Worm (Caenorhabditis elegans) whole organism, L1 larva: ENCODE results near the gene Y53C12A.10.
A peak's percentile ranks its signal among the peaks of the same experiment; 100 is the strongest.

Experiments used
- aly-2 ChIP-seq: fragments of 150-350 bp; optimal IDR thresholded peaks from 2 replicates; lab custom pipeline; 2014; ENCODE audit warnings: missing biosample characterization, missing genetic modification characterization
- ama-1 ChIP-seq: fragments of 150-350 bp; optimal IDR thresholded peaks from 2 replicates; lab custom pipeline; 2014
- egl-13 ChIP-seq: sonication (generic microtip); optimal IDR thresholded peaks from 2 replicates; lab custom pipeline; 2016; ENCODE audit warnings: missing genotype, missing genetic modification reagents, missing genetic modification characterization, missing compliant biosample characterization
- elt-2 ChIP-seq: sonication (generic microtip); optimal IDR thresholded peaks from 2 replicates; lab custom pipeline; 2016; ENCODE audit warnings: missing genetic modification characterization, mild to moderate bottlenecking, inconsistent platforms, missing compliant biosample characterization, missing genetic modification reagents
- fkh-10 ChIP-seq: sonication (generic microtip); optimal IDR thresholded peaks from 2 replicates; lab custom pipeline; 2017; ENCODE audit warnings: missing biosample characterization, missing genetic modification reagents, missing genetic modification characterization
- hlh-4 ChIP-seq: sonication (generic microtip); optimal IDR thresholded peaks from 2 replicates; lab custom pipeline; 2016; ENCODE audit warnings: mild to moderate bottlenecking, missing genetic modification characterization, missing compliant biosample characterization
- lin-39 ChIP-seq: fragments of 150-350 bp; optimal IDR thresholded peaks from 2 replicates; lab custom pipeline; 2014; ENCODE audit warnings: missing biosample characterization, missing genetic modification reagents, missing genetic modification characterization
- nhr-77 ChIP-seq: fragments of 150-350 bp; optimal IDR thresholded peaks from 2 replicates; lab custom pipeline; 2014; ENCODE audit warnings: missing biosample characterization, missing genetic modification characterization
- nhr-85 ChIP-seq: sonication (generic microtip); peaks from one replicate; lab custom pipeline; 2016; ENCODE audit warnings: missing genetic modification characterization, inconsistent platforms, missing compliant biosample characterization
- pag-3 ChIP-seq: sonication (generic microtip); optimal IDR thresholded peaks from 2 replicates; lab custom pipeline; 2017; ENCODE audit warnings: missing genetic modification characterization, mild to moderate bottlenecking, missing compliant biosample characterization, antibody characterized with exemption, borderline replicate concordance; ENCODE audit not compliant: insufficient read depth

- TF ChIP-seq lin-39 (no peak), ama-1 (lab: Kevin White, UChicago) (no peak), nhr-85 (tag; lab: Kevin White, UChicago) (peak; percentile 89), fkh-10 (GFP tag; lab: Kevin White, UChicago) (no peak), hlh-4 (tag; lab: Kevin White, UChicago) (no peak), egl-13 (tag; lab: Kevin White, UChicago) (no peak), aly-2 (tag; lab: Kevin White, UChicago) (no peak), elt-2 (no peak), pag-3 (no peak), nhr-77 (tag; lab: Kevin White, UChicago) (no peak)
These were observed 47.6 kb upstream of the Y53C12A.10 start for ce11 chrII:9752278-9752677.
